Worm (Caenorhabditis elegans): ENCODE measurements around the gene F22H10.3.

F22H10.3 gene

DNA sequence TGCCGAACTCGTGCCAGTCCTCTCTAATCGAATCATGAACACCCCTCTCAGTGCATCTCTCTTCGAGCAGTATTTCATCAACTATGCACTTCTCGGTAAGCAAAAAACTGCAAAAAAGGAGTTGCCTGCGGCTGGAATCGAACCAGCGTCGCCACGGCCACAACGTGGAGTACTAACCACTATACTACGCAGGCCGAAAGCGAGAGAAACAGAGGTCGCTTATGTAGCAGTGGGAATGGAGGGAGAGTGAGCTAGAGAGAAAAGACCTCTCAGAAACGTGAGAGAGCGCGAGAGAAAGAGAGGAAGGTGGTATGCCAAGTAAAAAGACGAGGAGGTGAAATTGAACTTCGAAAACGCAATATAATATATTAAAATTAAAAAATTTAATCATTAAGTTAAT lies 42.8 kb downstream of the F22H10.3 start (continued):
- TF ChIP-seq mec-3 (tag; optimal IDR thresholded peaks at IDR 0.05; ENCODE audit: borderline replicate concordance) (peak; percentile 4), pat-9 (tag; optimal IDR thresholded peaks at IDR 0.05) (peak; percentile 89), unc-55 (GFP tag; optimal IDR thresholded peaks at IDR 0.05) (peak; percentile 33), hlh-13 (GFP tag; optimal IDR thresholded peaks at IDR 0.05) (peak; percentile 91), sox-4 (tag; optimal IDR thresholded peaks at IDR 0.05) (peak; percentile 95), K02D7.2 (tag; optimal IDR thresholded peaks at IDR 0.05) (peak; percentile 93), gmeb-2 (tag; optimal IDR thresholded peaks at IDR 0.05) (peak; percentile 95), hlh-30 (tag; optimal IDR thresholded peaks at IDR 0.05; ENCODE audit: insufficient read depth) (peak; percentile 48), elt-4 (tag; optimal IDR thresholded peaks at IDR 0.05) (no peak), ahr-1 (tag; optimal IDR thresholded peaks at IDR 0.05) (peak; percentile 73), hlh-8 (tag; optimal IDR thresholded peaks at IDR 0.05) (peak; percentile 81), pax-1 (tag; optimal IDR thresholded peaks at IDR 0.05) (no peak), pha-4 (tag; optimal IDR thresholded peaks at IDR 0.05) (no peak), nhr-11 (tag; optimal IDR thresholded peaks at IDR 0.05) (no peak), ceh-30 (tag; optimal IDR thresholded peaks at IDR 0.05) (no peak), zip-5 (tag; optimal IDR thresholded peaks at IDR 0.05) (peak; percentile 67), eyg-1 (tag; optimal IDR thresholded peaks at IDR 0.05) (peak; percentile 94), rnt-1 (tag; optimal IDR thresholded peaks at IDR 0.05) (peak; percentile 91), ref-2 (tag; optimal IDR thresholded peaks at IDR 0.05) (peak; percentile 88), ceh-34 (tag; optimal IDR thresholded peaks at IDR 0.05) (peak; percentile 95), syd-9 (tag; optimal IDR thresholded peaks at IDR 0.05) (peak; percentile 83), C08G9.2 (tag; optimal IDR thresholded peaks at IDR 0.05) (peak; percentile 82), ceh-45 (GFP tag; IDR thresholded peaks at IDR 0.05) (peak; percentile 87), dve-1 (tag; optimal IDR thresholded peaks at IDR 0.05) (peak; percentile 92), npax-4 (tag; optimal IDR thresholded peaks at IDR 0.05) (peak; percentile 90), sox-2 (GFP tag; IDR thresholded peaks at IDR 0.05) (peak; percentile 89), elt-2 (tag; optimal IDR thresholded peaks at IDR 0.05) (peak; percentile 97), ceh-22 (tag; optimal IDR thresholded peaks at IDR 0.05) (peak; percentile 68), dmd-4 (tag; optimal IDR thresholded peaks at IDR 0.05; ENCODE audit: borderline replicate concordance) (peak; percentile 90), Y22D7AL.16 (tag; optimal IDR thresholded peaks at IDR 0.05) (peak; percentile 83), ceh-19 (GFP tag; optimal IDR thresholded peaks at IDR 0.05) (peak; percentile 95), ceh-18 (tag; optimal IDR thresholded peaks at IDR 0.05) (peak; percentile 86), fax-1 (tag; optimal IDR thresholded peaks at IDR 0.05) (peak; percentile 89), ama-1 (optimal IDR thresholded peaks at IDR 0.05) (no peak), ceh-14 (tag; optimal IDR thresholded peaks at IDR 0.05) (peak; percentile 91), K09A11.1 (tag; optimal IDR thresholded peaks at IDR 0.05; ENCODE audit: insufficient read depth) (peak; percentile 80), odd-2 (tag; optimal IDR thresholded peaks at IDR 0.05) (peak; percentile 67), tbx-2 (tag; optimal IDR thresholded peaks at IDR 0.05) (peak; percentile 93), unc-3 (GFP tag; conservative IDR thresholded peaks at IDR 0.05) (peak; percentile 85), unc-3 (tag; optimal IDR thresholded peaks at IDR 0.05) (peak; percentile 83), nfya-1 (tag; optimal IDR thresholded peaks at IDR 0.05) (peak; percentile 82), ceh-2 (tag; optimal IDR thresholded peaks at IDR 0.05) (peak; percentile 87)

DNA sequence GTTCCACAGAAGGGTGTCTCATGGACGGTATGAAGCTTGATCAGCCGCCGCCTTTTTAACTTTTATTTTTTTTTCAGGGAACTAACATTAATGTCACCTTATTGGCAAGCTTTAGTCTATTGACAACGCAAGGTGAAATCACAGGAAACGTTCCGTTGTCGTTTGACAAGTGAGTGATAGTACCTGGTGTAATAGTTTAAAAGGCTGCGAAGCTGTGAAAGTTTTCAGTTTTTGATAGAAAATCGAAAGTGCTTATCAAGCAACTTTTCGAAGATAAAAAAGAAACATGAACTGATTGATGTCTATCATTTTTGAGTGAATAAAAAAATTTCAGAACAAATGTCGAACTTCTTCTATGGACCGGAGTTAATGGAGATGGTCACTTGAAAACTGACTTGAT lies 43.4 kb downstream of the F22H10.3 start:
- TF ChIP-seq ceh-19 (GFP tag; optimal IDR thresholded peaks at IDR 0.05) (no peak), C38D4.7 (GFP tag; optimal IDR thresholded peaks at IDR 0.05) (no peak), ets-4 (tag; optimal IDR thresholded peaks at IDR 0.05) (no peak), hlh-6 (tag; optimal IDR thresholded peaks at IDR 0.05) (no peak), pha-2 (tag; optimal IDR thresholded peaks at IDR 0.05) (no peak), hlh-15 (tag; optimal IDR thresholded peaks at IDR 0.05) (no peak), fkh-6 (tag; optimal IDR thresholded peaks at IDR 0.05) (no peak), F13H6.1 (tag; optimal IDR thresholded peaks at IDR 0.05) (no peak), pros-1 (tag; optimal IDR thresholded peaks at IDR 0.05) (no peak), ceh-18 (tag; optimal IDR thresholded peaks at IDR 0.05) (no peak), ceh-48 (tag; optimal IDR thresholded peaks at IDR 0.05) (no peak), ceh-6 (GFP tag; optimal IDR thresholded peaks at IDR 0.05) (no peak), pag-3 (tag; optimal IDR thresholded peaks at IDR 0.05; ENCODE audit: borderline replicate concordance) (no peak), ceh-31 (tag; optimal IDR thresholded peaks at IDR 0.05) (no peak)

All from whole organism, late embryonic.